Worm (Caenorhabditis elegans) whole organism, L1 larva: ENCODE measurements around the gene ndua-12.

Experiments
- C04F5.9 ChIP-seq: sonication (generic microtip); optimal IDR thresholded peaks from 2 replicates; lab custom pipeline; 2016; ENCODE audit warnings: missing genetic modification characterization, missing compliant biosample characterization
- C16A3.4 ChIP-seq: fragments of 150-350 bp; optimal IDR thresholded peaks from 2 replicates; lab custom pipeline; 2014; ENCODE audit warnings: missing biosample characterization, missing genetic modification characterization
- aly-2 ChIP-seq: fragments of 150-350 bp; optimal IDR thresholded peaks from 2 replicates; lab custom pipeline; 2014; ENCODE audit warnings: missing biosample characterization, missing genetic modification characterization
- ceh-63 ChIP-seq: fragments of 200-800 bp; sonication (Bioruptor generic); optimal IDR thresholded peaks from 2 replicates; lab custom pipeline; 2018; ENCODE audit warnings: mild to moderate bottlenecking, missing genetic modification characterization, missing compliant biosample characterization
- ceh-82 ChIP-seq, 3 experiments: fragments of 150-350 bp in 1 of 3; sonication (generic microtip) in 2 of 3; optimal IDR thresholded peaks; 2 replicates each; lab custom pipeline; 2014 to 2017; ENCODE audit warnings: missing biosample characterization in 3 of 3, missing genetic modification characterization in 3 of 3
- ces-1 ChIP-seq: fragments of 150-350 bp; optimal IDR thresholded peaks from 2 replicates; lab custom pipeline; 2014; ENCODE audit warnings: missing biosample characterization, missing genetic modification reagents, missing genetic modification characterization
- efl-1 ChIP-seq, 4 experiments: fragments of 150-350 bp; optimal IDR thresholded peaks in 3 of 4; peaks in 1 of 4; 1 replicate in 1 of 4; 2 replicates in 3 of 4; lab custom pipeline; 2014; ENCODE audit warnings: missing biosample characterization in 2 of 4, missing genetic modification characterization in 2 of 4, missing genetic modification reagents in 2 of 4
- egl-27 ChIP-seq, 2 experiments: fragments of 150-350 bp in 1 of 2; sonication (generic microtip); optimal IDR thresholded peaks; 3 replicates each; lab custom pipeline; 2017 to 2018; ENCODE audit warnings: missing biosample characterization in 2 of 2, missing genetic modification characterization in 2 of 2, missing genetic modification reagents in 2 of 2
- ets-5 ChIP-seq: fragments of 200-800 bp; sonication (Bioruptor generic); IDR thresholded peaks from 2 replicates; pipeline ENCODE4 v1.3.6; 2022; ENCODE audit warnings: missing genetic modification characterization, missing compliant biosample characterization
- grh-1 ChIP-seq: fragments of 200-800 bp; sonication (Bioruptor generic); IDR thresholded peaks from 2 replicates; pipeline ENCODE4 v1.3.6; 2022; ENCODE audit warnings: missing genetic modification reagents, missing genetic modification characterization, missing compliant biosample characterization
- hlh-4 ChIP-seq: sonication (generic microtip); optimal IDR thresholded peaks from 2 replicates; lab custom pipeline; 2016; ENCODE audit warnings: mild to moderate bottlenecking, missing genetic modification characterization, missing compliant biosample characterization
- jun-1 ChIP-seq: fragments of 150-350 bp; optimal IDR thresholded peaks from 2 replicates; lab custom pipeline; 2014; ENCODE audit warnings: missing biosample characterization, missing genetic modification reagents, missing genetic modification characterization
- lin-13 ChIP-seq: fragments of 150-350 bp; optimal IDR thresholded peaks from 2 replicates; lab custom pipeline; 2014; ENCODE audit warnings: missing biosample characterization, missing genetic modification reagents, missing genetic modification characterization
- lin-14 ChIP-seq: fragments of 200-800 bp; sonication (Bioruptor generic); optimal IDR thresholded peaks from 2 replicates; lab custom pipeline; 2018; ENCODE audit warnings: mild to moderate bottlenecking, missing genetic modification characterization, moderate library complexity, missing compliant biosample characterization
- lin-15B ChIP-seq: fragments of 150-350 bp; sonication (generic microtip); optimal IDR thresholded peaks from 3 replicates; lab custom pipeline; 2014; ENCODE audit warnings: missing biosample characterization, missing genetic modification characterization
- lin-35 ChIP-seq, 2 experiments: fragments of 150-350 bp; optimal IDR thresholded peaks; 2 replicates each; lab custom pipeline; 2014; ENCODE audit warnings: missing biosample characterization in 2 of 2, missing genetic modification characterization in 2 of 2, missing genetic modification reagents in 2 of 2
- lir-3 ChIP-seq: sonication (generic microtip); optimal IDR thresholded peaks from 2 replicates; lab custom pipeline; 2016; ENCODE audit warnings: mild to moderate bottlenecking, missing genetic modification characterization, moderate library complexity, missing compliant biosample characterization; ENCODE audit not compliant: poor library complexity
- lsy-2 ChIP-seq, 2 experiments: fragments of 150-350 bp; optimal IDR thresholded peaks; 2 replicates each; lab custom pipeline; 2014; ENCODE audit warnings: missing biosample characterization in 2 of 2, missing genetic modification characterization in 2 of 2
- mdl-1 ChIP-seq, 2 experiments: fragments of 150-350 bp; optimal IDR thresholded peaks; 2 replicates each; lab custom pipeline; 2014 to 2017; ENCODE audit warnings: missing biosample characterization in 2 of 2, missing genetic modification characterization in 2 of 2, inconsistent platforms in 1 of 2
- nhr-28 ChIP-seq: fragments of 150-350 bp; optimal IDR thresholded peaks from 2 replicates; lab custom pipeline; 2014; ENCODE audit warnings: missing biosample characterization, missing genetic modification characterization
- nhr-47 ChIP-seq: sonication (generic microtip); optimal IDR thresholded peaks from 2 replicates; lab custom pipeline; 2016; ENCODE audit warnings: mild to moderate bottlenecking, missing genetic modification characterization, moderate library complexity, missing compliant biosample characterization
- nhr-71 ChIP-seq: sonication (generic microtip); optimal IDR thresholded peaks from 2 replicates; lab custom pipeline; 2016; ENCODE audit warnings: mild to moderate bottlenecking, missing genetic modification characterization, moderate library complexity, missing compliant biosample characterization
- nhr-90 ChIP-seq: sonication (generic microtip); optimal IDR thresholded peaks from 2 replicates; lab custom pipeline; 2016; ENCODE audit warnings: mild to moderate bottlenecking, missing genetic modification characterization, missing compliant biosample characterization; ENCODE audit not compliant: poor library complexity
- pag-3 ChIP-seq: sonication (generic microtip); optimal IDR thresholded peaks from 2 replicates; lab custom pipeline; 2017; ENCODE audit warnings: missing genetic modification characterization, mild to moderate bottlenecking, missing compliant biosample characterization, antibody characterized with exemption, borderline replicate concordance; ENCODE audit not compliant: insufficient read depth
- pqm-1 ChIP-seq: sonication (generic microtip); optimal IDR thresholded peaks from 3 replicates; lab custom pipeline; 2017; ENCODE audit warnings: missing biosample characterization, missing genetic modification characterization
- skn-1 ChIP-seq: fragments of 150-350 bp; optimal IDR thresholded peaks from 2 replicates; lab custom pipeline; 2014; ENCODE audit warnings: missing biosample characterization, missing genetic modification characterization
- snpc-4 ChIP-seq: fragments of 150-350 bp; optimal IDR thresholded peaks from 2 replicates; lab custom pipeline; 2014; ENCODE audit warnings: missing biosample characterization, missing genetic modification characterization
- sptf-1 ChIP-seq: fragments of 150-350 bp; optimal IDR thresholded peaks from 2 replicates; lab custom pipeline; 2014; ENCODE audit warnings: missing biosample characterization, missing genetic modification characterization
- sup-37 ChIP-seq: fragments of 200-800 bp; sonication (Bioruptor generic); optimal IDR thresholded peaks from 2 replicates; lab custom pipeline; 2018; ENCODE audit warnings: mild to moderate bottlenecking, missing genetic modification characterization, missing compliant biosample characterization
- swsn-7 ChIP-seq: sonication (generic microtip); optimal IDR thresholded peaks from 2 replicates; lab custom pipeline; 2016; ENCODE audit warnings: missing genetic modification characterization, missing compliant biosample characterization
- tbx-2 ChIP-seq: sonication (generic microtip); optimal IDR thresholded peaks from 2 replicates; lab custom pipeline; 2016; ENCODE audit warnings: missing genetic modification characterization, missing compliant biosample characterization
- tlp-1 ChIP-seq: fragments of 150-350 bp; optimal IDR thresholded peaks from 2 replicates; lab custom pipeline; 2014; ENCODE audit warnings: missing biosample characterization, missing genetic modification characterization
- unc-30 ChIP-seq: sonication (generic microtip); optimal IDR thresholded peaks from 2 replicates; lab custom pipeline; 2017; ENCODE audit warnings: missing biosample characterization, missing genetic modification characterization
- unc-62 ChIP-seq: fragments of 150-350 bp; optimal IDR thresholded peaks from 2 replicates; lab custom pipeline; 2014; ENCODE audit warnings: missing biosample characterization, missing genetic modification reagents, missing genetic modification characterization
- unc-86 ChIP-seq: sonication (generic microtip); optimal IDR thresholded peaks from 2 replicates; lab custom pipeline; 2016; ENCODE audit warnings: missing genetic modification characterization, missing compliant biosample characterization
- unc-98 ChIP-seq: fragments of 200-800 bp; sonication (Bioruptor generic); IDR thresholded peaks from 2 replicates; pipeline ENCODE4 v1.3.6; 2022; ENCODE audit warnings: missing genetic modification characterization, missing compliant biosample characterization

ndua-12 gene

ce11 chrIV:2761477-2761876, 41.8 kb upstream of the ndua-12 start:
- TF ChIP-seq C04F5.9 (tag; lab: Kevin White, UChicago) = no peak
- no peak for TF ChIP-seq ets-5 (GFP tag; lab: Robert Waterston, UW)
- no peak for TF ChIP-seq aly-2
- no peak for TF ChIP-seq lin-15B (tag; lab: Kevin White, UChicago)
- no peak for TF ChIP-seq C16A3.4 (tag; lab: Kevin White, UChicago)
- no peak for TF ChIP-seq sup-37 (GFP tag; lab: Kevin White, UChicago)
- TF ChIP-seq grh-1 (GFP tag; lab: Robert Waterston, UW) = no peak
- no peak for TF ChIP-seq pag-3 (tag; lab: Kevin White, UChicago)
- TF ChIP-seq hlh-4 (tag; lab: Kevin White, UChicago) = no peak
- TF ChIP-seq unc-62 (GFP tag; lab: Kevin White, UChicago) = no peak
- no peak for TF ChIP-seq lin-13 (GFP tag; lab: Kevin White, UChicago)
- no peak for TF ChIP-seq skn-1 (tag; lab: Kevin White, UChicago)
- TF ChIP-seq ceh-63 (GFP tag; lab: Kevin White, UChicago) = no peak
- TF ChIP-seq egl-27 (tag; optimal IDR thresholded peaks at IDR 0.05; lab: Kevin White, UChicago) = no peak
- TF ChIP-seq pqm-1 (tag; lab: Kevin White, UChicago) = no peak
- no peak for TF ChIP-seq nhr-28
- no peak for TF ChIP-seq efl-1 (optimal IDR thresholded peaks at IDR 0.05; lab: Kevin White, UChicago)
- no peak for TF ChIP-seq efl-1 (GFP tag; optimal IDR thresholded peaks at IDR 0.05 in 1 of 2; lab: Kevin White, UChicago)
- no peak for TF ChIP-seq sptf-1 (tag; lab: Kevin White, UChicago)
- no peak for TF ChIP-seq nhr-47 (tag; lab: Kevin White, UChicago)
- no peak for TF ChIP-seq unc-86

- no peak for TF ChIP-seq ceh-82 (tag; optimal IDR thresholded peaks at IDR 0.05; lab: Kevin White, UChicago)
- no peak for TF ChIP-seq tbx-2
- TF ChIP-seq mdl-1 (tag; optimal IDR thresholded peaks at IDR 0.05; lab: Kevin White, UChicago) = no peak
- no peak for TF ChIP-seq nhr-71 (tag; lab: Kevin White, UChicago)
- no peak for TF ChIP-seq unc-30 (tag; lab: Kevin White, UChicago)
- TF ChIP-seq efl-1 (optimal IDR thresholded peaks at IDR 0.05; lab: Kevin White, UChicago) = no peak
- TF ChIP-seq efl-1 (GFP tag; optimal IDR thresholded peaks at IDR 0.05 in 1 of 2; lab: Kevin White, UChicago) = no peak
- TF ChIP-seq unc-98 (GFP tag; lab: Robert Waterston, UW) = no peak
Observed at ce11 chrIV:2759163-2759562, 39.5 kb upstream of the ndua-12 start, which contains the start of gene Y54G2A.38. Y54G2A.38 (plus strand) TSS chrIV:2759463.

- TF ChIP-seq swsn-7 (tag; lab: Kevin White, UChicago) = no peak
- TF ChIP-seq jun-1 (tag; lab: Kevin White, UChicago) = no peak
- TF ChIP-seq lin-14 (GFP tag; lab: Kevin White, UChicago) = no peak
- no peak for TF ChIP-seq lin-35 (GFP tag; optimal IDR thresholded peaks at IDR 0.05; lab: Kevin White, UChicago)
- no peak for TF ChIP-seq nhr-47 (tag; lab: Kevin White, UChicago)
- no peak for TF ChIP-seq efl-1 (optimal IDR thresholded peaks at IDR 0.05; lab: Kevin White, UChicago)
- TF ChIP-seq efl-1 (GFP tag; optimal IDR thresholded peaks at IDR 0.05 in 1 of 2; lab: Kevin White, UChicago) = no peak
- no peak for TF ChIP-seq lsy-2 (tag; optimal IDR thresholded peaks at IDR 0.05; lab: Kevin White, UChicago)
- no peak for TF ChIP-seq tlp-1 (tag; lab: Kevin White, UChicago)
- no peak for TF ChIP-seq lir-3 (tag; lab: Kevin White, UChicago)
- TF ChIP-seq mdl-1 (tag; optimal IDR thresholded peaks at IDR 0.05; lab: Kevin White, UChicago) = no peak
- no peak for TF ChIP-seq nhr-90 (tag; lab: Kevin White, UChicago)
- no peak for TF ChIP-seq ces-1 (GFP tag; lab: Kevin White, UChicago)
Observed at ce11 chrIV:2758079-2758478, 38.4 kb upstream of the ndua-12 start.

ce11 chrIV:2753541-2753940, 33.9 kb upstream of the ndua-12 start:
- TF ChIP-seq efl-1 (optimal IDR thresholded peaks at IDR 0.05; lab: Kevin White, UChicago) (no peak), efl-1 (GFP tag; optimal IDR thresholded peaks at IDR 0.05 in 1 of 2; lab: Kevin White, UChicago) (peak in 1 of 2 experiments; percentile 91), snpc-4 (no peak)
